Fruit fly (Drosophila melanogaster) whole organism, embryonic: ENCODE results near the gene Tet.
A peak's percentile ranks its signal among the peaks of the same experiment; 100 is the strongest.

ENCODE experiments used
- Bdp1 ChIP-seq: fragments of 200-800 bp; sonication (Bioruptor generic); optimal IDR thresholded peaks from 3 replicates; lab custom pipeline; 2016; ENCODE audit warnings: missing biosample characterization, missing genetic modification characterization
- Blimp-1 ChIP-seq: fragments of 200-800 bp; sonication (Bioruptor generic); optimal IDR thresholded peaks from 3 replicates; lab custom pipeline; 2018; ENCODE audit warnings: missing biosample characterization, missing genetic modification characterization, mild to moderate bottlenecking, moderate library complexity, missing genetic modification reagents
- CG10959 ChIP-seq: fragments of 200-800 bp; sonication (Bioruptor generic); IDR thresholded peaks from 2 replicates; pipeline ENCODE4 v1.3.6; 2022; ENCODE audit warnings: missing biosample characterization, missing genetic modification characterization
- CG10979 ChIP-seq: fragments of 200-800 bp; sonication (Bioruptor generic); optimal IDR thresholded peaks from 2 replicates; lab custom pipeline; 2018; ENCODE audit warnings: missing biosample characterization, mild to moderate bottlenecking, missing genetic modification characterization, moderate library complexity
- CG11247 ChIP-seq: fragments of 200-800 bp; sonication (Bioruptor generic); IDR thresholded peaks from 2 replicates; pipeline ENCODE4 v1.3.6; 2022; ENCODE audit warnings: missing biosample characterization, missing genetic modification characterization
- CG11695 ChIP-seq: fragments of 200-800 bp; sonication (Bioruptor generic); IDR thresholded peaks from 3 replicates; pipeline ENCODE4 v1.3.6; 2022; ENCODE audit warnings: missing biosample characterization, missing genetic modification characterization
- CG11696 ChIP-seq: fragments of 200-800 bp; sonication (Bioruptor generic); IDR thresholded peaks from 2 replicates; pipeline ENCODE4 v1.3.6; 2022; ENCODE audit warnings: missing biosample characterization, missing genetic modification characterization
- CG11723 ChIP-seq: fragments of 200-800 bp; sonication (Bioruptor generic); optimal IDR thresholded peaks from 2 replicates; lab custom pipeline; 2017; ENCODE audit warnings: missing biosample characterization, mild to moderate bottlenecking, missing genetic modification characterization
- CG14050 ChIP-seq: fragments of 200-800 bp; sonication (Bioruptor generic); IDR thresholded peaks from 3 replicates; pipeline ENCODE4 v1.3.6; 2022; ENCODE audit warnings: missing biosample characterization, missing genetic modification characterization
- CG14860 ChIP-seq: fragments of 200-800 bp; sonication (Bioruptor generic); IDR thresholded peaks from 3 replicates; pipeline ENCODE4 v1.3.6; 2022; ENCODE audit warnings: missing biosample characterization, missing genetic modification characterization; ENCODE audit not compliant: partially characterized antibody
- CG1529 ChIP-seq: fragments of 200-800 bp; sonication (Bioruptor generic); optimal IDR thresholded peaks from 3 replicates; lab custom pipeline; 2018; ENCODE audit warnings: missing biosample characterization, missing genetic modification characterization
- CG17568 ChIP-seq: fragments of 200-800 bp; sonication (Bioruptor generic); optimal IDR thresholded peaks from 2 replicates; lab custom pipeline; 2018; ENCODE audit warnings: missing biosample characterization, mild to moderate bottlenecking, missing genetic modification characterization, moderate library complexity
- CG1792 ChIP-seq: fragments of 200-800 bp; sonication (Bioruptor generic); optimal IDR thresholded peaks from 2 replicates; lab custom pipeline; 2016; ENCODE audit warnings: missing biosample characterization, missing genetic modification characterization
- CG18262 ChIP-seq: fragments of 200-800 bp; optimal IDR thresholded peaks from 3 replicates; lab custom pipeline; 2019; ENCODE audit warnings: missing biosample characterization, mild to moderate bottlenecking, missing genetic modification characterization, moderate library complexity
- CG30020 ChIP-seq: fragments of 200-800 bp; optimal IDR thresholded peaks from 2 replicates; lab custom pipeline; 2019; ENCODE audit warnings: missing biosample characterization, mild to moderate bottlenecking, missing genetic modification characterization, moderate library complexity
- CG30403 ChIP-seq: fragments of 200-800 bp; sonication (Bioruptor generic); optimal IDR thresholded peaks from 3 replicates; lab custom pipeline; 2016; ENCODE audit warnings: missing biosample characterization, missing genetic modification characterization
- CG31441 ChIP-seq: fragments of 200-800 bp; sonication (Bioruptor generic); IDR thresholded peaks from 2 replicates; pipeline ENCODE4 v1.3.6; 2022; ENCODE audit warnings: missing biosample characterization, missing genetic modification characterization
- CG32767 ChIP-seq: fragments of 200-800 bp; sonication (Bioruptor generic); IDR thresholded peaks from 2 replicates; pipeline ENCODE4 v1.3.6; 2022; ENCODE audit warnings: missing biosample characterization, missing genetic modification characterization
- CG34224 ChIP-seq: fragments of 200-800 bp; sonication (Bioruptor generic); IDR thresholded peaks from 3 replicates; pipeline ENCODE4 v1.3.6; 2022; ENCODE audit warnings: missing biosample characterization, missing genetic modification characterization; ENCODE audit not compliant: partially characterized antibody
- CG3726 ChIP-seq: fragments of 200-800 bp; sonication (Bioruptor generic); IDR thresholded peaks from 3 replicates; pipeline ENCODE4, ENCODE4 v1.3.6; 2022; ENCODE audit warnings: missing biosample characterization, missing genetic modification characterization
- CG4404 ChIP-seq: fragments of 200-800 bp; sonication (Bioruptor generic); IDR thresholded peaks from 2 replicates; pipeline ENCODE4 v1.3.6; 2022; ENCODE audit warnings: missing biosample characterization, missing genetic modification characterization
- CG7556 ChIP-seq: fragments of 200-800 bp; sonication (Bioruptor generic); optimal IDR thresholded peaks from 2 replicates; lab custom pipeline; 2017; ENCODE audit warnings: missing biosample characterization, mild to moderate bottlenecking, missing genetic modification characterization
- CG8089 ChIP-seq: fragments of 200-800 bp; sonication (Bioruptor generic); optimal IDR thresholded peaks from 3 replicates; lab custom pipeline; 2016; ENCODE audit warnings: missing biosample characterization, missing genetic modification characterization
- CG9215 ChIP-seq: fragments of 200-800 bp; sonication (Bioruptor generic); IDR thresholded peaks from 2 replicates; pipeline ENCODE4 v1.3.6; 2022; ENCODE audit warnings: missing biosample characterization, missing genetic modification characterization
- Camta ChIP-seq: fragments of 200-800 bp; sonication (Bioruptor generic); optimal IDR thresholded peaks from 2 replicates; lab custom pipeline; 2016; ENCODE audit warnings: missing biosample characterization, missing genetic modification characterization
- CkIIα-i1 ChIP-seq: fragments of 200-800 bp; sonication (Bioruptor generic); IDR thresholded peaks from 2 replicates; pipeline ENCODE4 v1.3.6; 2022; ENCODE audit warnings: missing biosample characterization, missing genetic modification characterization
- Dad ChIP-seq: fragments of 200-800 bp; sonication (Bioruptor generic); optimal IDR thresholded peaks from 3 replicates; lab custom pipeline; 2016; ENCODE audit warnings: missing biosample characterization, missing genetic modification characterization
- Dek ChIP-seq: fragments of 200-800 bp; sonication (Bioruptor generic); optimal IDR thresholded peaks from 3 replicates; lab custom pipeline; 2019; ENCODE audit warnings: missing biosample characterization, mild to moderate bottlenecking, missing genetic modification characterization, moderate library complexity
- Doc3 ChIP-seq: fragments of 200-800 bp; sonication (Bioruptor generic); IDR thresholded peaks from 3 replicates; pipeline ENCODE4 v1.3.6; 2022; ENCODE audit warnings: missing biosample characterization, missing genetic modification characterization; ENCODE audit not compliant: partially characterized antibody
- Fer2 ChIP-seq: fragments of 200-800 bp; sonication (Bioruptor generic); optimal IDR thresholded peaks from 2 replicates; lab custom pipeline; 2018; ENCODE audit warnings: missing biosample characterization, mild to moderate bottlenecking, missing genetic modification characterization, moderate library complexity
- H15 ChIP-seq: fragments of 200-800 bp; sonication (Bioruptor generic); IDR thresholded peaks from 3 replicates; pipeline ENCODE4 v1.3.6; 2022; ENCODE audit warnings: missing biosample characterization, missing genetic modification characterization
- H2.0 ChIP-seq: fragments of 200-800 bp; sonication (Bioruptor generic); IDR thresholded peaks from 2 replicates; pipeline ENCODE4 v1.3.6; 2022; ENCODE audit warnings: missing biosample characterization, missing genetic modification characterization
- HLH3B ChIP-seq: fragments of 200-800 bp; sonication (Bioruptor generic); IDR thresholded peaks from 2 replicates; pipeline ENCODE4 v1.3.6; 2022; ENCODE audit warnings: missing biosample characterization, missing genetic modification characterization
- Hr78 ChIP-seq, 2 experiments: fragments of 200-800 bp in 1 of 2; fragments of >200 bp in 1 of 2; sonication (Bioruptor generic) in 1 of 2; optimal IDR thresholded peaks; 2 replicates each; lab custom pipeline; 2017 to 2019; ENCODE audit warnings: missing biosample characterization in 2 of 2, missing genetic modification characterization in 2 of 2, mild to moderate bottlenecking in 1 of 2, moderate library complexity in 1 of 2
- MBD-R2 ChIP-seq: fragments of 200-800 bp; sonication (Bioruptor generic); IDR thresholded peaks from 2 replicates; pipeline ENCODE4 v1.3.6; 2022; ENCODE audit warnings: missing biosample characterization, missing genetic modification characterization
- MESR4 ChIP-seq: fragments of 200-800 bp; sonication (Bioruptor generic); optimal IDR thresholded peaks from 2 replicates; lab custom pipeline; 2018; ENCODE audit warnings: missing biosample characterization, mild to moderate bottlenecking, missing genetic modification characterization, moderate library complexity
- Mrtf ChIP-seq: fragments of 200-800 bp; sonication (Bioruptor generic); IDR thresholded peaks from 3 replicates; pipeline ENCODE4 v1.3.6; 2022; ENCODE audit warnings: missing biosample characterization, missing genetic modification characterization
- NfI ChIP-seq: fragments of 200-800 bp; sonication (Bioruptor generic); optimal IDR thresholded peaks from 3 replicates; lab custom pipeline; 2018; ENCODE audit warnings: missing biosample characterization, mild to moderate bottlenecking, missing genetic modification characterization, moderate library complexity
- Oaz ChIP-seq: fragments of 200-800 bp; sonication (Bioruptor generic); IDR thresholded peaks from 2 replicates; pipeline ENCODE4 v1.3.6; 2022; ENCODE audit warnings: missing biosample characterization, missing genetic modification characterization
- PHDP ChIP-seq: fragments of 200-800 bp; sonication (Bioruptor generic); optimal IDR thresholded peaks from 3 replicates; lab custom pipeline; 2018; ENCODE audit warnings: missing biosample characterization, mild to moderate bottlenecking, missing genetic modification characterization, moderate library complexity
- TFAM ChIP-seq: fragments of 200-800 bp; sonication (Bioruptor generic); optimal IDR thresholded peaks from 2 replicates; lab custom pipeline; 2017; ENCODE audit warnings: missing biosample characterization, missing genetic modification characterization, inconsistent platforms
- ab ChIP-seq: fragments of 200-800 bp; sonication (Bioruptor generic); optimal IDR thresholded peaks from 2 replicates; lab custom pipeline; 2016; ENCODE audit warnings: missing biosample characterization, missing genetic modification characterization
- cato ChIP-seq: fragments of 200-800 bp; sonication (Bioruptor generic); optimal IDR thresholded peaks from 2 replicates; lab custom pipeline; 2016; ENCODE audit warnings: missing biosample characterization, missing genetic modification characterization, borderline replicate concordance
- chm ChIP-seq: fragments of 200-800 bp; sonication (Bioruptor generic); IDR thresholded peaks from 2 replicates; pipeline ENCODE4 v1.3.6; 2022; ENCODE audit warnings: missing biosample characterization, missing genetic modification characterization
- ci ChIP-seq: fragments of 200-800 bp; sonication (Bioruptor generic); IDR thresholded peaks from 3 replicates; pipeline ENCODE4 v1.3.6; 2022; ENCODE audit warnings: missing biosample characterization, missing genetic modification characterization
- eve ChIP-seq, 2 experiments: fragments of >200 bp; optimal IDR thresholded peaks; 2 replicates each; lab custom pipeline; 2017; ENCODE audit warnings: missing biosample characterization in 2 of 2, missing genetic modification characterization in 2 of 2
- luna ChIP-seq: fragments of 200-800 bp; sonication (Bioruptor generic); optimal IDR thresholded peaks from 2 replicates; lab custom pipeline; 2016; ENCODE audit warnings: missing biosample characterization, missing genetic modification characterization
- rib ChIP-seq: fragments of 200-800 bp; sonication (Bioruptor generic); IDR thresholded peaks from 2 replicates; pipeline ENCODE4 v1.3.6; 2022; ENCODE audit warnings: missing biosample characterization, missing genetic modification characterization
- sens ChIP-seq: fragments of 200-800 bp; sonication (Bioruptor generic); peaks from one replicate; lab custom pipeline; 2016; ENCODE audit warnings: missing biosample characterization, missing genetic modification characterization
- sens-2 ChIP-seq: fragments of 200-800 bp; sonication (Bioruptor generic); IDR thresholded peaks from 2 replicates; pipeline ENCODE4 v1.3.6; 2022; ENCODE audit warnings: missing biosample characterization, missing genetic modification characterization
- zf30C ChIP-seq: fragments of 200-800 bp; sonication (Bioruptor generic); optimal IDR thresholded peaks from 3 replicates; lab custom pipeline; 2018; ENCODE audit warnings: missing biosample characterization, mild to moderate bottlenecking, missing genetic modification characterization

Gene Tet

dm6 chr3L:2798463-2798993, 80.4 kb downstream of the Tet start (continued):
- TF ChIP-seq Dad (GFP tag; lab: Kevin White, UChicago) (peak; percentile 4), zf30C (peak; percentile 92), CG14050 (GFP tag; lab: Robert Waterston, UW) (no peak), CG11723 (GFP tag; lab: Kevin White, UChicago) (peak; percentile 62), CG11696 (GFP tag; lab: Robert Waterston, UW) (no peak), CG10959 (GFP tag; lab: Robert Waterston, UW) (peak; percentile 24; the same call in 1 of the 2 replicates), Mrtf (GFP tag; lab: Robert Waterston, UW) (no peak), ci (peak; percentile 69), rib (GFP tag; lab: Robert Waterston, UW) (peak; percentile 64; the same call in 1 of the 2 replicates), Blimp-1 (GFP tag; lab: Kevin White, UChicago) (peak; percentile 58), H15 (GFP tag; lab: Robert Waterston, UW) (no peak; the same call in 2 of the 3 replicates), chm (peak; percentile 51; the same call in 1 of the 2 replicates), CG32767 (GFP tag; lab: Robert Waterston, UW) (no peak), CkIIα-i1 (GFP tag; lab: Robert Waterston, UW) (no peak), Hr78 (GFP tag; optimal IDR thresholded peaks at IDR 0.05; lab: Kevin White, UChicago) (peak in 1 of 2 experiments; percentile 19), CG8089 (GFP tag; lab: Kevin White, UChicago) (peak; percentile 34), sens (GFP tag; lab: Kevin White, UChicago) (peak; percentile 89), CG1529 (peak; percentile 71), TFAM (GFP tag; lab: Kevin White, UChicago) (peak; percentile 18), sens-2 (GFP tag; lab: Robert Waterston, UW) (peak; percentile 30; the same call in 1 of the 2 replicates), CG18262 (peak; percentile 65), CG3726 (GFP tag; lab: Robert Waterston, UW) (no peak), cato (GFP tag; lab: Kevin White, UChicago) (no peak), Camta (GFP tag; lab: Kevin White, UChicago) (no peak), HLH3B (no peak), NfI (GFP tag; lab: Kevin White, UChicago) (no peak), MBD-R2 (GFP tag; lab: Robert Waterston, UW) (peak; percentile 17; the same call in 1 of the 2 replicates), CG1792 (no peak), Dek (no peak), ab (GFP tag; lab: Kevin White, UChicago) (no peak), Bdp1 (GFP tag; lab: Kevin White, UChicago) (no peak), CG10979 (tag; lab: Kevin White, UChicago) (peak; percentile 21), CG17568 (peak; percentile 79), MESR4 (GFP tag; lab: Kevin White, UChicago) (no peak), luna (GFP tag; lab: Kevin White, UChicago) (no peak), CG31441 (peak; percentile 82), CG11695 (GFP tag; lab: Robert Waterston, UW) (0 out of 3 replicates have a peak, but pooled peaks have one; percentile 13), CG14860 (GFP tag; lab: Robert Waterston, UW) (no peak), Fer2 (tag; lab: Kevin White, UChicago) (no peak), CG30020 (tag; lab: Kevin White, UChicago) (no peak), CG9215 (no peak), CG11247 (GFP tag; lab: Robert Waterston, UW) (0 out of 2 replicates have a peak, but pooled peaks have one; percentile 29), H2.0 (GFP tag; lab: Robert Waterston, UW) (no peak), CG7556 (GFP tag; lab: Kevin White, UChicago) (no peak), PHDP (tag; lab: Kevin White, UChicago) (peak; percentile 75), CG34224 (GFP tag; lab: Robert Waterston, UW) (no peak), Doc3 (GFP tag; lab: Robert Waterston, UW) (no peak), eve (GFP tag; optimal IDR thresholded peaks at IDR 0.05; lab: Kevin White, UChicago) (no peak), CG4404 (GFP tag; lab: Robert Waterston, UW) (no peak), Oaz (GFP tag; lab: Robert Waterston, UW) (no peak), CG30403 (GFP tag; lab: Kevin White, UChicago) (no peak)
